Worm (Caenorhabditis elegans) whole organism, L4 larva: ENCODE results near the gene F18E9.7.

ENCODE experiments used
- F10B5.3 ChIP-seq: sonication (generic microtip); optimal IDR thresholded peaks from 2 replicates; lab custom pipeline; 2016; ENCODE audit warnings: mild to moderate bottlenecking, missing genetic modification characterization, missing compliant biosample characterization
- F44E2.7 ChIP-seq: fragments of 200-800 bp; sonication (Bioruptor generic); IDR thresholded peaks from 2 replicates; pipeline ENCODE4 v2.1.2; 2022; ENCODE audit warnings: missing genetic modification characterization, missing compliant biosample characterization
- F49E8.2 ChIP-seq: sonication (generic microtip); optimal IDR thresholded peaks from 2 replicates; lab custom pipeline; 2016; ENCODE audit warnings: missing compliant biosample characterization, mild to moderate bottlenecking, missing genetic modification characterization, borderline replicate concordance
- R02D3.7 ChIP-seq: fragments of 150-350 bp; sonication (generic microtip); optimal IDR thresholded peaks from 3 replicates; lab custom pipeline; 2014; ENCODE audit warnings: missing biosample characterization, missing genetic modification characterization
- T20F7.1 ChIP-seq: fragments of 200-800 bp; sonication (Bioruptor generic); optimal IDR thresholded peaks from 2 replicates; lab custom pipeline; 2018; ENCODE audit warnings: mild to moderate bottlenecking, missing genetic modification characterization, missing compliant biosample characterization
- Y105C5A.15 ChIP-seq: fragments of 200-800 bp; sonication (Bioruptor generic); IDR thresholded peaks from 2 replicates; pipeline ENCODE4 v1.3.6; 2022; ENCODE audit warnings: missing genetic modification characterization, missing compliant biosample characterization
- Y75B8A.6 ChIP-seq: fragments of 200-800 bp; sonication (Bioruptor generic); IDR thresholded peaks from 2 replicates; pipeline ENCODE4 v1.3.6; 2022; ENCODE audit warnings: missing genetic modification reagents, missing genetic modification characterization, missing compliant biosample characterization
- ZK337.2 ChIP-seq: fragments of 200-800 bp; sonication (Bioruptor generic); IDR thresholded peaks from 2 replicates; pipeline ENCODE4 v1.3.6; 2022; ENCODE audit warnings: missing genetic modification reagents, missing genetic modification characterization, missing compliant biosample characterization
- aha-1 ChIP-seq: fragments of 150-350 bp; peaks from one replicate; lab custom pipeline; 2014; ENCODE audit warnings: missing biosample characterization, missing genetic modification characterization
- arid-1 ChIP-seq: fragments of 200-800 bp; sonication (Bioruptor generic); conservative IDR thresholded peaks from 2 replicates; pipeline ENCODE4 v1.3.6; 2022; ENCODE audit warnings: missing genetic modification reagents, missing genetic modification characterization, missing compliant biosample characterization
- ceh-20 ChIP-seq: fragments of 200-800 bp; sonication (Bioruptor generic); IDR thresholded peaks from 2 replicates; pipeline ENCODE4 v1.3.6; 2022; ENCODE audit warnings: missing genetic modification reagents, missing genetic modification characterization, missing compliant biosample characterization
- ceh-28 ChIP-seq: fragments of 150-350 bp; optimal IDR thresholded peaks from 2 replicates; lab custom pipeline; 2014; ENCODE audit warnings: missing biosample characterization, missing genetic modification reagents, missing genetic modification characterization
- ceh-32 ChIP-seq: sonication (generic microtip); optimal IDR thresholded peaks from 2 replicates; lab custom pipeline; 2016; ENCODE audit warnings: mild to moderate bottlenecking, missing genetic modification characterization, missing compliant biosample characterization; ENCODE audit not compliant: poor library complexity
- ceh-62 ChIP-seq: sonication (generic microtip); optimal IDR thresholded peaks from 2 replicates; lab custom pipeline; 2017; ENCODE audit warnings: missing biosample characterization, missing genetic modification characterization
- ceh-82 ChIP-seq: sonication (generic microtip); optimal IDR thresholded peaks from 2 replicates; lab custom pipeline; 2017; ENCODE audit warnings: missing biosample characterization, missing genetic modification characterization
- ces-1 ChIP-seq: fragments of 150-350 bp; sonication (generic microtip); optimal IDR thresholded peaks from 4 replicates; lab custom pipeline; 2014; ENCODE audit warnings: missing biosample characterization, missing genetic modification reagents, missing genetic modification characterization
- cey-2 ChIP-seq: sonication (generic microtip); optimal IDR thresholded peaks from 3 replicates; lab custom pipeline; 2017; ENCODE audit warnings: missing genetic modification characterization, mild to moderate bottlenecking, missing compliant biosample characterization, antibody characterized with exemption, borderline replicate concordance; ENCODE audit not compliant: insufficient read depth
- ctbp-1 ChIP-seq: fragments of 200-800 bp; sonication (Bioruptor generic); IDR thresholded peaks from 2 replicates; pipeline ENCODE4 v1.3.6; 2022; ENCODE audit warnings: missing genetic modification reagents, missing genetic modification characterization, missing compliant biosample characterization
- daf-12 ChIP-seq: fragments of 150-350 bp; optimal IDR thresholded peaks from 2 replicates; lab custom pipeline; 2014; ENCODE audit warnings: missing biosample characterization, missing genetic modification reagents, missing genetic modification characterization
- daf-16 ChIP-seq, 3 experiments: sonication (generic microtip); optimal IDR thresholded peaks; 2 replicates each; lab custom pipeline; 2016 to 2017; ENCODE audit warnings: missing genetic modification characterization in 3 of 3, missing genetic modification reagents in 3 of 3, mild to moderate bottlenecking in 2 of 3, missing compliant biosample characterization in 2 of 3, missing biosample characterization in 1 of 3, moderate library complexity in 1 of 3
- dmd-6 ChIP-seq: fragments of 200-800 bp; sonication (Bioruptor generic); IDR thresholded peaks from 2 replicates; pipeline ENCODE4 v1.3.6; 2022; ENCODE audit warnings: missing genetic modification reagents, missing genetic modification characterization, missing compliant biosample characterization
- egl-43 ChIP-seq: fragments of 200-800 bp; sonication (Bioruptor generic); IDR thresholded peaks from 2 replicates; pipeline ENCODE4 v1.3.6; 2022; ENCODE audit warnings: missing genetic modification reagents, missing genetic modification characterization, missing compliant biosample characterization
- fos-1 ChIP-seq: fragments of 150-350 bp; optimal IDR thresholded peaks from 2 replicates; lab custom pipeline; 2014; ENCODE audit warnings: missing biosample characterization, missing genetic modification characterization
- gei-8 ChIP-seq: fragments of 200-800 bp; sonication (Bioruptor generic); optimal IDR thresholded peaks from 2 replicates; lab custom pipeline; 2018; ENCODE audit warnings: mild to moderate bottlenecking, missing genetic modification characterization, missing compliant biosample characterization
- lin-13 ChIP-seq: fragments of 150-350 bp; optimal IDR thresholded peaks from 2 replicates; lab custom pipeline; 2014; ENCODE audit warnings: missing biosample characterization, missing genetic modification reagents, missing genetic modification characterization
- madf-5 ChIP-seq, 2 experiments: fragments of 200-800 bp; sonication (Bioruptor generic); IDR thresholded peaks; 2 replicates each; pipeline ENCODE4 v1.3.6; 2022; ENCODE audit warnings: missing compliant biosample characterization in 2 of 2, missing genetic modification characterization in 2 of 2
- mdl-1 ChIP-seq, 2 experiments: fragments of 150-350 bp in 1 of 2; sonication (generic microtip) in 1 of 2; optimal IDR thresholded peaks; 2 replicates each; lab custom pipeline; 2014 to 2017; ENCODE audit warnings: missing biosample characterization in 2 of 2, missing genetic modification characterization in 2 of 2
- mdt-29 ChIP-seq: fragments of 200-800 bp; sonication (Bioruptor generic); IDR thresholded peaks from 2 replicates; pipeline ENCODE4 v1.3.6; 2022; ENCODE audit warnings: missing genetic modification reagents, missing genetic modification characterization, missing compliant biosample characterization
- mep-1 ChIP-seq: fragments of 150-350 bp; sonication (generic microtip); optimal IDR thresholded peaks from 3 replicates; lab custom pipeline; 2014; ENCODE audit warnings: missing biosample characterization, missing genetic modification characterization
- mxl-2 ChIP-seq: fragments of 200-800 bp; sonication (Bioruptor generic); conservative IDR thresholded peaks from 2 replicates; pipeline ENCODE4 v1.3.6; 2022; ENCODE audit warnings: missing genetic modification reagents, missing genetic modification characterization, missing compliant biosample characterization
- mxl-3 ChIP-seq: fragments of 200-800 bp; sonication (Bioruptor generic); optimal IDR thresholded peaks from 2 replicates; lab custom pipeline; 2018; ENCODE audit warnings: mild to moderate bottlenecking, missing genetic modification characterization, missing compliant biosample characterization
- nhr-102 ChIP-seq: sonication (generic microtip); optimal IDR thresholded peaks from 2 replicates; lab custom pipeline; 2016; ENCODE audit warnings: mild to moderate bottlenecking, missing genetic modification characterization, moderate library complexity, missing compliant biosample characterization
- nhr-11 ChIP-seq: fragments of 150-350 bp; optimal IDR thresholded peaks from 2 replicates; lab custom pipeline; 2014; ENCODE audit warnings: missing biosample characterization, missing genetic modification characterization
- nhr-111 ChIP-seq: fragments of 200-800 bp; sonication (Bioruptor generic); optimal IDR thresholded peaks from 2 replicates; lab custom pipeline; 2018; ENCODE audit warnings: mild to moderate bottlenecking, missing genetic modification characterization, missing compliant biosample characterization
- nhr-237 ChIP-seq: sonication (generic microtip); optimal IDR thresholded peaks from 2 replicates; lab custom pipeline; 2017; ENCODE audit warnings: missing biosample characterization, missing genetic modification characterization
- nhr-25 ChIP-seq: sonication (generic microtip); optimal IDR thresholded peaks from 2 replicates; lab custom pipeline; 2017; ENCODE audit warnings: missing genetic modification characterization, mild to moderate bottlenecking, missing compliant biosample characterization, antibody characterized with exemption, moderate library complexity, borderline replicate concordance; ENCODE audit not compliant: insufficient read depth
- nhr-28 ChIP-seq: fragments of 150-350 bp; optimal IDR thresholded peaks from 2 replicates; lab custom pipeline; 2014; ENCODE audit warnings: missing biosample characterization, missing genetic modification characterization
- nhr-41 ChIP-seq: fragments of 200-800 bp; sonication (Bioruptor generic); IDR thresholded peaks from 2 replicates; pipeline ENCODE4 v1.3.6; 2022; ENCODE audit warnings: missing genetic modification reagents, missing genetic modification characterization, missing compliant biosample characterization
- nhr-42 ChIP-seq: fragments of 200-800 bp; sonication (Bioruptor generic); IDR thresholded peaks from 2 replicates; pipeline ENCODE4 v1.3.6; 2022; ENCODE audit warnings: missing genetic modification characterization, missing compliant biosample characterization
- nhr-6 ChIP-seq: fragments of 150-350 bp; optimal IDR thresholded peaks from 2 replicates; lab custom pipeline; 2014; ENCODE audit warnings: missing biosample characterization, missing genetic modification characterization
- php-3 ChIP-seq: fragments of 200-800 bp; sonication (Bioruptor generic); IDR thresholded peaks from 2 replicates; pipeline ENCODE4 v1.3.6; 2022; ENCODE audit warnings: missing genetic modification reagents, missing genetic modification characterization, missing compliant biosample characterization
- pqm-1 ChIP-seq: sonication (generic microtip); optimal IDR thresholded peaks from 2 replicates; lab custom pipeline; 2017; ENCODE audit warnings: missing biosample characterization, missing genetic modification characterization
- rbr-2 ChIP-seq: sonication (generic microtip); optimal IDR thresholded peaks from 2 replicates; lab custom pipeline; 2016; ENCODE audit warnings: missing genotype, missing genetic modification characterization, missing compliant biosample characterization
- saeg-2 ChIP-seq: fragments of 200-800 bp; sonication (Bioruptor generic); IDR thresholded peaks from 2 replicates; pipeline ENCODE4 v1.3.6; 2022; ENCODE audit warnings: missing genetic modification reagents, missing genetic modification characterization, missing compliant biosample characterization
- skn-1 ChIP-seq: fragments of 150-350 bp; optimal IDR thresholded peaks from 2 replicates; lab custom pipeline; 2014; ENCODE audit warnings: missing biosample characterization, missing genetic modification characterization
- snpc-1.2 ChIP-seq: fragments of 200-800 bp; sonication (Bioruptor generic); IDR thresholded peaks from 2 replicates; pipeline ENCODE4 v1.3.6; 2022; ENCODE audit warnings: missing genetic modification reagents, missing genetic modification characterization, missing compliant biosample characterization
- unc-130 ChIP-seq: sonication (generic microtip); optimal IDR thresholded peaks from 2 replicates; lab custom pipeline; 2016; ENCODE audit warnings: missing genetic modification reagents, missing genetic modification characterization, missing compliant biosample characterization
- zag-1 ChIP-seq: fragments of 150-350 bp; optimal IDR thresholded peaks from 2 replicates; lab custom pipeline; 2014; ENCODE audit warnings: missing biosample characterization, missing genetic modification characterization
- zfp-2 ChIP-seq: sonication (generic microtip); optimal IDR thresholded peaks from 2 replicates; lab custom pipeline; 2016; ENCODE audit warnings: mild to moderate bottlenecking, missing genetic modification characterization, missing compliant biosample characterization
- zip-2 ChIP-seq: fragments of 150-350 bp; optimal IDR thresholded peaks from 2 replicates; lab custom pipeline; 2014; ENCODE audit warnings: missing biosample characterization, missing genetic modification characterization

F18E9.7 gene

ce11 chrX:8608756-8609155 is 11.2 kb upstream of the F18E9.7 start (continued):
- TF ChIP-seq daf-16 (GFP tag; optimal IDR thresholded peaks at IDR 0.05; lab: Kevin White, UChicago) (peak; percentile 73 to 75), daf-16 (tag; optimal IDR thresholded peaks at IDR 0.05; lab: Kevin White, UChicago) (peak; percentile 73), unc-130 (GFP tag; lab: Kevin White, UChicago) (no peak), nhr-11 (tag; lab: Kevin White, UChicago) (peak; percentile 38), zip-2 (tag; lab: Kevin White, UChicago) (peak; percentile 56), nhr-28 (tag; lab: Kevin White, UChicago) (peak; percentile 15), ceh-32 (tag; lab: Kevin White, UChicago) (no peak), egl-43 (GFP tag; lab: Robert Waterston, UW) (no peak; the same call in 1 of the 2 replicates), saeg-2 (GFP tag; lab: Robert Waterston, UW) (peak; percentile 59; the same call in 1 of the 2 replicates), ceh-82 (tag; lab: Kevin White, UChicago) (no peak), nhr-237 (no peak), gei-8 (GFP tag; lab: Kevin White, UChicago) (no peak), nhr-41 (GFP tag; lab: Robert Waterston, UW) (no peak; the same call in 1 of the 2 replicates), ctbp-1 (GFP tag; lab: Robert Waterston, UW) (no peak), nhr-6 (peak; percentile 43), F44E2.7 (no peak), Y75B8A.6 (0 out of 2 replicates have a peak, but pooled peaks have one; percentile 65), ceh-28 (tag; lab: Kevin White, UChicago) (no peak), F49E8.2 (tag; lab: Kevin White, UChicago) (no peak), ZK337.2 (GFP tag; lab: Robert Waterston, UW) (peak; percentile 67; the same call in 1 of the 2 replicates), aha-1 (tag; lab: Kevin White, UChicago) (peak; percentile 79), rbr-2 (peak; percentile 16), ceh-20 (0 out of 2 replicates have a peak, but pooled peaks have one; percentile 28), lin-13 (GFP tag; lab: Kevin White, UChicago) (peak; percentile 10), mdl-1 (tag; optimal IDR thresholded peaks at IDR 0.05; lab: Kevin White, UChicago) (peak in 1 of 2 experiments; percentile 0), F10B5.3 (no peak), mxl-3 (GFP tag; lab: Kevin White, UChicago) (no peak), Y105C5A.15 (GFP tag; lab: Robert Waterston, UW) (peak; percentile 75; the same call in 1 of the 2 replicates), zfp-2 (tag; lab: Kevin White, UChicago) (no peak), daf-12 (tag; lab: Kevin White, UChicago) (no peak), nhr-42 (GFP tag; lab: Robert Waterston, UW) (0 out of 2 replicates have a peak, but pooled peaks have one; percentile 65), skn-1 (tag; lab: Kevin White, UChicago) (no peak), dmd-6 (GFP tag; lab: Robert Waterston, UW) (peak; percentile 64), R02D3.7 (tag; lab: Kevin White, UChicago) (no peak), arid-1 (no peak), madf-5 (GFP tag; IDR thresholded peaks at IDR 0.05; lab: Robert Waterston, UW) (peak; percentile 44 to 72; a peak in 1 of 4 replicates), T20F7.1 (GFP tag; lab: Kevin White, UChicago) (no peak), ces-1 (GFP tag; lab: Kevin White, UChicago) (no peak), cey-2 (no peak), mxl-2 (GFP tag; lab: Robert Waterston, UW) (peak; percentile 57; the same call in 1 of the 2 replicates), nhr-111 (GFP tag; lab: Kevin White, UChicago) (peak; percentile 56), mdt-29 (GFP tag; lab: Robert Waterston, UW) (no peak; the same call in 1 of the 2 replicates), zag-1 (tag; lab: Kevin White, UChicago) (no peak), snpc-1.2 (GFP tag; lab: Robert Waterston, UW) (peak; percentile 87), php-3 (peak; percentile 71), nhr-102 (tag; lab: Kevin White, UChicago) (peak; percentile 67), fos-1 (tag; lab: Kevin White, UChicago) (no peak), ceh-62 (tag; lab: Kevin White, UChicago) (no peak), nhr-25 (tag; lab: Kevin White, UChicago) (no peak), mep-1 (tag; lab: Kevin White, UChicago) (peak; percentile 40), pqm-1 (tag; lab: Kevin White, UChicago) (peak; percentile 18)
